Worm (Caenorhabditis elegans): ENCODE results near the gene sma-2.

ce11 chrIII:8733237-8733636 is 16.2 kb upstream of the sma-2 start:
- TF ChIP-seq ztf-4 (tag; optimal IDR thresholded peaks at IDR 0.05) (no peak), nhr-11 (tag; optimal IDR thresholded peaks at IDR 0.05) (no peak), nhr-77 (tag; optimal IDR thresholded peaks at IDR 0.05) (no peak), pqm-1 (tag; optimal IDR thresholded peaks at IDR 0.05) (peak; percentile 66), ceh-82 (tag; optimal IDR thresholded peaks at IDR 0.05) (no peak), ama-1 (optimal IDR thresholded peaks at IDR 0.05) (no peak), lsy-12 (tag; optimal IDR thresholded peaks at IDR 0.05) (no peak), skn-1 (tag; optimal IDR thresholded peaks at IDR 0.05) (no peak), nhr-76 (tag; optimal IDR thresholded peaks at IDR 0.05) (no peak), zag-1 (tag; optimal IDR thresholded peaks at IDR 0.05) (no peak), mdl-1 (tag; optimal IDR thresholded peaks at IDR 0.05) (no peak)
